Worm (Caenorhabditis elegans) whole organism, L3 larva: ENCODE results near the gene F08D12.12.

ENCODE experiments used
- nhr-28 ChIP-seq: fragments of 150-350 bp; optimal IDR thresholded peaks from 2 replicates; lab custom pipeline; 2014; ENCODE audit warnings: missing biosample characterization, missing genetic modification characterization
- sea-2 ChIP-seq: fragments of 150-350 bp; sonication (generic microtip); optimal IDR thresholded peaks from 4 replicates; lab custom pipeline; 2014; ENCODE audit warnings: missing biosample characterization, missing genetic modification reagents, missing genetic modification characterization
- unc-39 ChIP-seq: sonication (generic microtip); optimal IDR thresholded peaks from 4 replicates; lab custom pipeline; 2017; ENCODE audit warnings: missing biosample characterization, missing genetic modification characterization

ce11 chrII:2736156-2736728 lies 50.6 kb downstream of the F08D12.12 start, which contains the start of gene T05A8.8:
- TF ChIP-seq nhr-28 (tag; lab: Kevin White, UChicago) (no peak), sea-2 (GFP tag; lab: Kevin White, UChicago) (no peak), unc-39 (no peak)
